Worm (Caenorhabditis elegans) whole organism, young adult: ENCODE results near the gene usip-1.

Source experiments
- D2030.7 ChIP-seq: fragments of 200-800 bp; sonication (Bioruptor generic); IDR thresholded peaks from 2 replicates; pipeline ENCODE4 v1.3.6; 2022; ENCODE audit warnings: missing genetic modification reagents, missing genetic modification characterization, missing compliant biosample characterization
- ceh-40 ChIP-seq: fragments of 200-800 bp; sonication (Bioruptor generic); IDR thresholded peaks from 2 replicates; pipeline ENCODE4 v1.3.6; 2022; ENCODE audit warnings: missing genetic modification characterization, missing compliant biosample characterization

DNA sequence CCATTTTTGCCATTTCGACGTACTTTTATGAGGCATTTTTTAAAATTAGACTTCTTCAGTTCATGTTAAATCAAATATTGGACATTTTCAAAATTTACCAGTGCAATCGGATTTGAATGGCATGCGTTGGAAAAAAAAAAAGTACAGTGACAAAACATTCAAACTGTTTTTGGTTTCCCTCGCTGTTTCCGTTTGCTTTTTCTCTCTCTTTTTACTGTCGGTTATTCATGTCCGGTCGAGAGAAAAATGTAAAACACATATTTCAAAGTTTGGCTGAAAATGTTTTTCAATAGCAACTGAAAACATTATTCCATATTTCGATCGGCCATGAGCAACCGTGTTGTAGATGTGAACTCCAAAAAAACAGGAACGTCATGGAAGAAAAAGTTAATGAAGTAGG, 43.4 kb downstream of the usip-1 start, which contains the start of gene C27A7.3:
- no peak for TF ChIP-seq ceh-40
- no peak for TF ChIP-seq D2030.7 (GFP tag; lab: Robert Waterston, UW)
